Fruit fly (Drosophila melanogaster) whole organism, pupa: ENCODE data around the gene GATAd.

ENCODE experiments used
- CG10348 ChIP-seq: fragments of 200-800 bp; sonication (Bioruptor generic); IDR thresholded peaks from 2 replicates; pipeline ENCODE4 v1.3.6; 2022; ENCODE audit warnings: missing biosample characterization, missing genetic modification characterization
- CG12605 ChIP-seq: fragments of 200-800 bp; sonication (Bioruptor generic); IDR thresholded peaks from 2 replicates; pipeline ENCODE4 v1.3.6; 2022; ENCODE audit warnings: missing biosample characterization, missing genetic modification characterization
- CG13204 ChIP-seq: fragments of 200-800 bp; sonication (Bioruptor generic); optimal IDR thresholded peaks from 2 replicates; lab custom pipeline; 2018; ENCODE audit warnings: missing biosample characterization, mild to moderate bottlenecking, missing genetic modification characterization, moderate library complexity
- CG14655 ChIP-seq: fragments of 200-800 bp; sonication (Bioruptor generic); optimal IDR thresholded peaks from 3 replicates; lab custom pipeline; 2017; ENCODE audit warnings: mild to moderate bottlenecking, missing biosample characterization, missing genetic modification reagents, missing genetic modification characterization
- CG15710 ChIP-seq: fragments of 200-800 bp; sonication (Bioruptor generic); optimal IDR thresholded peaks from 2 replicates; lab custom pipeline; 2018; ENCODE audit warnings: missing biosample characterization, mild to moderate bottlenecking, missing genetic modification characterization, moderate library complexity
- CG17806 ChIP-seq: fragments of 200-800 bp; sonication (Bioruptor generic); optimal IDR thresholded peaks from 2 replicates; lab custom pipeline; 2018; ENCODE audit warnings: missing biosample characterization, mild to moderate bottlenecking, missing genetic modification characterization, moderate library complexity
- CG32121 ChIP-seq: fragments of 200-800 bp; sonication (Bioruptor generic); IDR thresholded peaks from 2 replicates; pipeline ENCODE4 v1.3.6; 2022; ENCODE audit warnings: missing biosample characterization, missing genetic modification characterization
- CG34367 ChIP-seq: fragments of 200-800 bp; sonication (Bioruptor generic); optimal IDR thresholded peaks from 2 replicates; lab custom pipeline; 2018; ENCODE audit warnings: missing biosample characterization, mild to moderate bottlenecking, missing genetic modification characterization
- CG4496 ChIP-seq: fragments of 200-800 bp; sonication (Bioruptor generic); IDR thresholded peaks from 3 replicates; pipeline ENCODE4 v1.3.6; 2022; ENCODE audit warnings: missing biosample characterization, missing genetic modification characterization
- CG8159 ChIP-seq: fragments of 200-800 bp; sonication (Bioruptor generic); optimal IDR thresholded peaks from 3 replicates; lab custom pipeline; 2018; ENCODE audit warnings: missing biosample characterization, mild to moderate bottlenecking, missing genetic modification characterization, moderate library complexity
- CG8301 ChIP-seq: fragments of 200-800 bp; sonication (Bioruptor generic); optimal IDR thresholded peaks from 2 replicates; lab custom pipeline; 2018; ENCODE audit warnings: missing biosample characterization, mild to moderate bottlenecking, missing genetic modification characterization
- CG9948 ChIP-seq: fragments of 200-800 bp; sonication (Bioruptor generic); optimal IDR thresholded peaks from 2 replicates; lab custom pipeline; 2018; ENCODE audit warnings: missing biosample characterization, mild to moderate bottlenecking, missing genetic modification characterization, moderate library complexity
- D1 ChIP-seq: fragments of 200-800 bp; sonication (Bioruptor generic); optimal IDR thresholded peaks from 2 replicates; lab custom pipeline; 2018; ENCODE audit warnings: missing biosample characterization, mild to moderate bottlenecking, missing genetic modification characterization, moderate library complexity
- EcR ChIP-seq: fragments of 200-800 bp; sonication (Bioruptor generic); optimal IDR thresholded peaks from 3 replicates; lab custom pipeline; 2019; ENCODE audit warnings: missing biosample characterization, missing genetic modification characterization, mild to moderate bottlenecking, moderate library complexity, missing genetic modification reagents
- Ets98B ChIP-seq: fragments of 200-800 bp; sonication (Bioruptor generic); IDR thresholded peaks from 2 replicates; pipeline ENCODE4 v1.3.6; 2022; ENCODE audit warnings: missing biosample characterization, missing genetic modification characterization
- Pif1A ChIP-seq: fragments of 200-800 bp; sonication (Bioruptor generic); optimal IDR thresholded peaks from 3 replicates; lab custom pipeline; 2016; ENCODE audit warnings: missing biosample characterization, missing genetic modification characterization
- Pif1B ChIP-seq: fragments of 200-800 bp; sonication (Bioruptor generic); optimal IDR thresholded peaks from 3 replicates; lab custom pipeline; 2016; ENCODE audit warnings: missing biosample characterization, missing genetic modification characterization
- Snoo ChIP-seq: fragments of 200-800 bp; sonication (Bioruptor generic); optimal IDR thresholded peaks from 3 replicates; lab custom pipeline; 2017; ENCODE audit warnings: missing biosample characterization, mild to moderate bottlenecking, missing genetic modification characterization, inconsistent platforms
- fd96Ca ChIP-seq: fragments of 200-800 bp; sonication (Bioruptor generic); IDR thresholded peaks from 3 replicates; pipeline ENCODE4 v1.3.6; 2022; ENCODE audit warnings: missing biosample characterization, missing genetic modification characterization
- gl ChIP-seq: fragments of 200-800 bp; sonication (Bioruptor generic); optimal IDR thresholded peaks from 2 replicates; lab custom pipeline; 2018; ENCODE audit warnings: missing biosample characterization, mild to moderate bottlenecking, missing genetic modification characterization
- rn ChIP-seq: fragments of 200-800 bp; sonication (Bioruptor generic); IDR thresholded peaks from 2 replicates; pipeline ENCODE4 v1.3.6; 2022; ENCODE audit warnings: missing biosample characterization, missing genetic modification characterization

The GATAd gene

dm6 chr2L:10341405-10341804 is 7.9 kb downstream of the GATAd start, which contains the start of gene CG31715:
Gene CG31715, plus strand, starts transcription at chr2L:10341616.
- TF ChIP-seq EcR (GFP tag; lab: Kevin White, UChicago) (no peak), CG9948 (tag; lab: Kevin White, UChicago) (peak; percentile 4), CG17806 (tag; lab: Kevin White, UChicago) (peak; percentile 7), Snoo (tag; lab: Kevin White, UChicago) (peak; percentile 13), CG15710 (tag; lab: Kevin White, UChicago) (peak; percentile 6)

DNA sequence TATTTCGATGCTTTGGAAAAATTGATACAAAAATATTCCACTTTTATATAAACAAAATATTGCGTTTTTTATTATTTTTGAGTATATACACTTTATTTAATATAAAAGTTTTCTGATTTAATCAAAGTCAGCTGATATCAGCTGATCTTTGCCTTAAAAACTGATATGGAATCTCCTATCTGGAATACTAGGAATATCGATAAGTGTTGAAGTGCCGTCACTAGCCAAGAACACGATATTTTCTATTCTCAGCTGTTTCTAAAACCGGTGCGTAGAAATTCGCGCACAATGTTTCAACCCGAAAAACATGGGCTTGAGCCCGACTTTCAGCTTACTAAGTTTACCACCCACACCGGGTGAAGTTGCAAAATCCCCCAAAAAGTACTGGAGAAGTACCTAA is 8.9 kb downstream of the GATAd start, which contains the start of gene Sps2:
Gene Sps2 (plus strand): TSS at position 124 of the 400 bp plus-strand sequence.
- TF ChIP-seq CG8159 (tag; lab: Kevin White, UChicago) = no peak
- TF ChIP-seq CG10348 (GFP tag; lab: Robert Waterston, UW) = no peak
- no peak for TF ChIP-seq CG32121 (GFP tag; lab: Robert Waterston, UW)
- TF ChIP-seq EcR (GFP tag; lab: Kevin White, UChicago) = no peak
- TF ChIP-seq CG15710 (tag; lab: Kevin White, UChicago) = no peak
- TF ChIP-seq CG14655 (GFP tag; lab: Kevin White, UChicago) = no peak
- no peak for TF ChIP-seq Ets98B
- TF ChIP-seq rn (GFP tag; lab: Robert Waterston, UW) = no peak
- TF ChIP-seq CG4496 (GFP tag; lab: Robert Waterston, UW) = no peak
- no peak for TF ChIP-seq Snoo (tag; lab: Kevin White, UChicago)
- TF ChIP-seq gl = no peak

DNA sequence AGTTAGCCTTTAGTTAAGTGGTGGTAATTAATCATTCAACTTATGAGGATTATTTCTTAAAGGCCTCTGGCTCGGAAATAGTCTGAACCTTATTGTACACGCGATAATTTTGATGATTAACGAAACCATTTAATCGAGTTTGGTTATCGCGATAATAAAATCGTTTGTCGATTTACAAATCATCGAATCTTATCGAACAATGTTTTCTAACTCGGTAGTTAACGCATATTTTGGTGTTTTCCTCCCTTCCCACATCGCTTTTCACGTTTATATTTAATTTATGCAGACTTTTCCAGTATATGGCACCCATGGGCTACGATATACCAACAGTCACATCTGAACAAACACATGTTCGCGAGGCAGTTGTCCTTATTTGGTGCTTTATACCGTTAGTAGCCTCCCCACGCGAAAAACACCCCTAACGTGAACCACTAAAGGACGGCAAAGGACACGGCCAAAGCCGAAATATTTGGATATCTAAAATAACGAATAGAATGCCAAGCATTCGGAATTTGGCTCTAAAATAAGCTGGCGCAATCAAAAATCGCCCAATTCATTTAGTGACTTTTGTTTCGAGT is 10.6 kb downstream of the GATAd start, which contains the start of gene Frmd5:
Gene Frmd5 (plus strand): TSS at position 414 of the 578 bp plus-strand sequence.
- TF ChIP-seq CG34367 (tag; lab: Kevin White, UChicago) (no peak), gl (no peak), CG8301 (tag; lab: Kevin White, UChicago) (no peak)
- TF ChIP-seq, all 21 proteins: peak for 0

- no peak for TF ChIP-seq CG4496 (GFP tag; lab: Robert Waterston, UW)
- TF ChIP-seq Pif1B = no peak
- TF ChIP-seq Pif1A (GFP tag; lab: Kevin White, UChicago) = no peak
- TF ChIP-seq CG15710 (tag; lab: Kevin White, UChicago) = no peak
- no peak for TF ChIP-seq CG34367 (tag; lab: Kevin White, UChicago)
- TF ChIP-seq rn (GFP tag; lab: Robert Waterston, UW) = no peak
- TF ChIP-seq CG10348 (GFP tag; lab: Robert Waterston, UW) = no peak
- no peak for TF ChIP-seq CG12605 (GFP tag; lab: Robert Waterston, UW)
- no peak for TF ChIP-seq CG8301 (tag; lab: Kevin White, UChicago)
- TF ChIP-seq CG8159 (tag; lab: Kevin White, UChicago) = no peak
These were observed 17.6 kb downstream of the GATAd start for dm6 chr2L:10351130-10351529.

DNA sequence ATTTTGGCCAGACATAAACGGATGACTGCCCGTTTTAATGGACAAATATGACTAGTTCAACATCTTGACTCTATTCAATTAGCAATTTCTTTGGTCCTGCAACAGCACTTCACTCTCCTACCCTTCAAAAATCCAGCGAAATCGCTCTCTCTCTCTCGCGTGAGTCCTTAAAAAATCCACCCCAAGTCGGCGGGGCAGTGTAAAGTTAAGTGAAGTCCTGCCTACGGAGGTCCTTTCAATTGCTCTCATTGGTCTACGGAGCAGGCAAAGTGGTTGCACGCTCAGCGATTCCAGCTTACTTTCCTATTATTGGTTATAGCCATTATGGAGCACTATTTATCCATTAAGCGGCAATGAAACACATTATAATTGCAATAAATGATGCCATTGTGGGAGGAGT is 20.3 kb downstream of the GATAd start, which contains the start of gene CG34367:
Gene CG34367 (minus strand): TSS at position 35 of the 400 bp plus-strand sequence.
- TF ChIP-seq fd96Ca (GFP tag; lab: Robert Waterston, UW) (no peak), CG13204 (GFP tag; lab: Kevin White, UChicago) (no peak), CG4496 (GFP tag; lab: Robert Waterston, UW) (no peak), CG10348 (GFP tag; lab: Robert Waterston, UW) (no peak), Pif1B (no peak), CG17806 (tag; lab: Kevin White, UChicago) (no peak), D1 (tag; lab: Kevin White, UChicago) (no peak), CG15710 (tag; lab: Kevin White, UChicago) (no peak), CG34367 (tag; lab: Kevin White, UChicago) (no peak), Snoo (tag; lab: Kevin White, UChicago) (no peak)

DNA sequence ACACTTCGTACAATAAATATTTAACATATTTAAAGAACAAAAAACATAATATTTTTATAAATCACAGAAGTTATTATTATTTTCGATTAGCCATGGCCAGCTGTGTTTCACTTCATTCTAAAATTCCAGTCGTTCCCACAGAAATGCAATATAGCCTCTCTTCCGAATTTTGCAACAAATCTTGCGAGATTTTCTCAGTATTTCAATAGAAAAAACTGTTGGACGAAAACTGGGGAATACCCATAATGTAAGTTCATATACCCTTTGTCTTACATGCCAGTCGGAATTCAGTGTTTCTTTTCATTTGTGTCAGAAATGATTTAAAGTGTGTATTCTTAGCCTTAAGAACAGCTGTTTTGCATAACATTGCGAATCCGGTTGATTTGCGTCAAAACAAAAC is 23.0 kb downstream of the GATAd start, which contains the start of the genes CtsL4 and ClpP:
Gene CtsL4 (minus strand): TSS at position 90 of the 400 bp plus-strand sequence.
Gene ClpP (plus strand): TSS at position 288 of the 400 bp plus-strand sequence.
- TF ChIP-seq EcR (GFP tag; lab: Kevin White, UChicago) = no peak
- TF ChIP-seq CG13204 (GFP tag; lab: Kevin White, UChicago) = no peak
- TF ChIP-seq CG34367 (tag; lab: Kevin White, UChicago) = peak; percentile 49
- TF ChIP-seq CG12605 (GFP tag; lab: Robert Waterston, UW) = no peak
- TF ChIP-seq CG8159 (tag; lab: Kevin White, UChicago) = no peak
- peak; percentile 42 for TF ChIP-seq Snoo (tag; lab: Kevin White, UChicago)
- peak; percentile 51 for TF ChIP-seq CG15710 (tag; lab: Kevin White, UChicago)
- TF ChIP-seq fd96Ca (GFP tag; lab: Robert Waterston, UW) = no peak
- no peak for TF ChIP-seq Pif1B
- TF ChIP-seq rn (GFP tag; lab: Robert Waterston, UW) = no peak
- TF ChIP-seq CG10348 (GFP tag; lab: Robert Waterston, UW) = no peak
- TF ChIP-seq D1 (tag; lab: Kevin White, UChicago) = no peak
- no peak for TF ChIP-seq Pif1A (GFP tag; lab: Kevin White, UChicago)
- TF ChIP-seq CG17806 (tag; lab: Kevin White, UChicago) = peak; percentile 26
- no peak for TF ChIP-seq CG14655 (GFP tag; lab: Kevin White, UChicago)
- TF ChIP-seq CG32121 (GFP tag; lab: Robert Waterston, UW) = no peak
- no peak for TF ChIP-seq gl
- no peak for TF ChIP-seq CG9948 (tag; lab: Kevin White, UChicago)
- no peak for TF ChIP-seq CG4496 (GFP tag; lab: Robert Waterston, UW)
- no peak for TF ChIP-seq CG8301 (tag; lab: Kevin White, UChicago)
- no peak for TF ChIP-seq Ets98B
